Fruit fly (Drosophila melanogaster): ENCODE data around the gene CG8312.

Gene CG8312

DNA sequence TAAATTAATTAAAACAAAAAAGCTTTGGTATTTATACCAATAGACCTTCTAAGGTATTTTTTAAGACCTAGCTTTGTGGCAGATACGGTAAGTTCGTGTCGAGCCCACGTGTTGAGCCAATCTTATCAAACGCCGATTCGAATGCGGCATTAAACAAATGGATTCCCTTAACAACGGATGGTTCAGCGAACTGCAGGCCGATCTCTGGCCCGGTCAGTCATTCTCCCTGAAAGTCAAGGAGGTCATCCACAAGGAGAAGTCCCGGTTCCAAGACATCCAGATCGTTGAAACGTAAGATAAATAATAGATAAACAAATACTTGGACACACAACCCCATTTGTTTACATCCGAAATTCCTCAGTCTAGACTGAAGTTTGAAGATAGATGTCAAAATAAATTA is 40.5 kb downstream of the CG8312 start, which contains the start of gene SpdS:
Gene SpdS (plus strand): TSS at position 78 of the 400 bp plus-strand sequence.
- no peak for TF ChIP-seq foxo (GFP tag; optimal IDR thresholded peaks at IDR 0.05)
- TF ChIP-seq Hnf4 (GFP tag; optimal IDR thresholded peaks at IDR 0.05) = no peak
- no peak for TF ChIP-seq lola (GFP tag; optimal IDR thresholded peaks at IDR 0.05)
- no peak for TF ChIP-seq Rel (GFP tag; optimal IDR thresholded peaks at IDR 0.05)
- TF ChIP-seq Rel (tag; optimal IDR thresholded peaks at IDR 0.05) = peak; percentile 48
- TF ChIP-seq Hr83 (GFP tag; optimal IDR thresholded peaks at IDR 0.05; ENCODE audit: poor library complexity, severe bottlenecking) = no peak
- TF ChIP-seq psq (GFP tag; optimal IDR thresholded peaks at IDR 0.05) = no peak
- no peak for TF ChIP-seq usp (GFP tag; optimal IDR thresholded peaks at IDR 0.05)

DNA sequence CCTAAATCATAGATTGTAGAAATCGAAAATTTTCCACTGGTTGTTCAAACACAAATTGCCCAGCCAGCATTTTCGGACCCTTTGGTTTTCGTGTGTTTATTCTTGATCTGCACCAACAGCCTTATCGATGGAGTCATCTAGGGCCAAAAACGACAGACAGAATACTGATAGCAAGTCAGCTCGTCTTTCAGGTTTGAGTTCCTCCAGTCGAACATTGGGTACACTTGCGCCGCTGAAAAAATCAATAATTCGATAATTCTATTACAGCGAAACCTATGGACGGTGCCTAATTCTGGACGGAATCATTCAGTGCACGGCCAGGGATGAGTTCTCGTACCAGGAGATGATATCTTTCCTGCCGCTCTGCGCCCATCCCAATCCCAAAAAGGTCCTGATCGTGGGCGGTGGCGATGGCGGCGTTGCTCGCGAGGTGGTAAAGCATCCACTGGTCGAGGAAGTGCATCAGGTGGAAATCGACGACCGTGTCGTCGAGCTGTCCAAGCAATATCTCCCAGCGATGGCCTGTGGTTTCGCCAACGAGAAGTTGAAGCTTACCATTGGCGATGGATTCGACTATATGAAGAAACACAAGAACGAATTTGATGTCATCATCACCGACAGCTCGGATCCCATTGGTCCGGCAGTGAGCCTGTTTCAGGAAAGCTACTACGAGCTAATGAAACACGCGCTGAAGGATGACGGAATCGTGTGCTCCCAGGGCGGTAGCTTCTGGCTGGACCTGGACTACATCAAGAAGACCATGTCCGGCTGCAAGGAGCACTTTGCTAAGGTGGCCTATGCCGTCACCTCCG is 41.2 kb downstream of the CG8312 start:
- no peak for TF ChIP-seq sv (GFP tag; optimal IDR thresholded peaks at IDR 0.05)
- no peak for TF ChIP-seq dmrt93B (GFP tag; optimal IDR thresholded peaks at IDR 0.05)
- no peak for TF ChIP-seq Jra (GFP tag; optimal IDR thresholded peaks at IDR 0.05)
- TF ChIP-seq Dfd (GFP tag; optimal IDR thresholded peaks at IDR 0.05) = no peak
- TF ChIP-seq brk (GFP tag; optimal IDR thresholded peaks at IDR 0.05) = no peak

DNA sequence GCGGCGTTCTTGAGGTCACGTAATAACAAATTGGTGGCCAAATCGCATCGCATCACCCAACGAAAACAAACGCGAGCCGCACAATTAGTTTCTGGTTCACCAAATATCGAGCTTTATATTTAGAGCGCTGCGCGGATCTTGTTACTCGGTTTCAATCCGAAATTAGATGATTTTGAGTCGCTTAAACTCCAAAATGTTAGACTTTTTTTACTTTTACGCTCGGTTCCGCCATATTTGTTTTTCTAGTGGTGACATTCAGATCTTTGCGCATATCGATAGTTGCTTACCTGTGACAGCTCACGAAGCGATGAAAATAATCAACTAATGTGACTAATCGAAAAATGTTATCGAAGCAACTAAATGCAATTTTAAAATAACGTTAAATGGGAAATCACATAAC is 46.3 kb downstream of the CG8312 start, which contains the start of gene Scm:
Gene Scm (minus strand): TSS at position 251 of the 400 bp plus-strand sequence.
- no peak for TF ChIP-seq Abd-B (GFP tag; optimal IDR thresholded peaks at IDR 0.05)
- no peak for TF ChIP-seq Sp1 (GFP tag; optimal IDR thresholded peaks at IDR 0.05)
- no peak for TF ChIP-seq brk (GFP tag; optimal IDR thresholded peaks at IDR 0.05)
- peak; percentile 48 for TF ChIP-seq rgr (GFP tag; optimal IDR thresholded peaks at IDR 0.05)
- TF ChIP-seq N (GFP tag; optimal IDR thresholded peaks at IDR 0.05) = no peak
- no peak for TF ChIP-seq dmrt93B (GFP tag; optimal IDR thresholded peaks at IDR 0.05)
- no peak for TF ChIP-seq Rel (GFP tag; optimal IDR thresholded peaks at IDR 0.05)
- TF ChIP-seq Rel (tag; optimal IDR thresholded peaks at IDR 0.05) = peak; percentile 94

DNA sequence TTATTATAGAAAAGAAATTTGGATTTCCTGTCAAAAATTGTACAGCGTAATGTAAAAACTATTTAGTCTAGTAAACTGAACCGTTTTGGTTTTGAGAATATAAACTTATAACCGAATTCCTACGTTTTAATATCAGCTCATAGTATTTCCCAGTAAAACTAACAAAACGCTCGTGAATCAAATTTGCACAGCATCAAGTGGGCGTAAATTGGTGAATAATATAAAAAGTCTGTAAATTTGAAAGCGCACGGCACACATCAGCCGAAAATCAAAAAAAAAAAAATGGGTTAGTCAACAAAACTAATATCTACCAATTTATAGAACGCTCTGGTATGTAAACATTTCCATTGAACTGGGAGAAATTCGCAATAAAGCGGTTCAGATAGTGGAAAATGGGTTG is 46.8 kb downstream of the CG8312 start, which contains the start of gene Dh44:
Gene Dh44 (plus strand): TSS at position 301 of the 400 bp plus-strand sequence.
- TF ChIP-seq Mio (GFP tag; optimal IDR thresholded peaks at IDR 0.05) = no peak
- no peak for TF ChIP-seq CG32264 (GFP tag; optimal IDR thresholded peaks at IDR 0.05)
- no peak for TF ChIP-seq N (GFP tag; optimal IDR thresholded peaks at IDR 0.05)
- TF ChIP-seq jim (GFP tag; optimal IDR thresholded peaks at IDR 0.05) = no peak
- TF ChIP-seq CrebA (GFP tag; optimal IDR thresholded peaks at IDR 0.05; ENCODE audit: borderline replicate concordance) = no peak
- no peak for TF ChIP-seq Rel (GFP tag; optimal IDR thresholded peaks at IDR 0.05)
- TF ChIP-seq Rel (tag; optimal IDR thresholded peaks at IDR 0.05) = no peak

DNA sequence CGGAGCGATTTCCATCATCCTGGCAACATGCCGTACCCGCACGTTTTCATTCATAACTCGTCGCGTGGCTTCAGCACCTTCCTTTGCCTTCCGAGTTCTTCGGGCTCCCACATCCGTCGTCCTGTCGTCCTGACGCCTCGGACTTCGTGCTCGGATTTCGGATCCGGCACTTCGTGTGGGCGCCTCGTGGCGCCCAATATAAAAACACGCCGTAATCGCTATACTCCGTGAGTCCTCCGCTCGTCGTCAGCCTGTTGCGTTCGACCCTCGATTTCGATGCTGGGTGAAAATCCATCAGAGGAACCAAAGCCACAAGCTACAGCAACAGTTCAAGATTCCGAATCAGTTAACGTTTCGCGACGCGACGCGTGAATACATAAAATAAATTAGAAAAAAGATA is 49.2 kb downstream of the CG8312 start:
- TF ChIP-seq h (GFP tag; optimal IDR thresholded peaks at IDR 0.05) (no peak), jim (GFP tag; optimal IDR thresholded peaks at IDR 0.05) (no peak), Vsx2 (GFP tag; optimal IDR thresholded peaks at IDR 0.05; ENCODE audit: partially characterized antibody) (no peak), Hr83 (GFP tag; optimal IDR thresholded peaks at IDR 0.05; ENCODE audit: poor library complexity, severe bottlenecking) (no peak), GATAd (GFP tag; optimal IDR thresholded peaks at IDR 0.05) (no peak), fru (GFP tag; optimal IDR thresholded peaks at IDR 0.05) (no peak), brk (GFP tag; optimal IDR thresholded peaks at IDR 0.05) (no peak), CG32264 (GFP tag; optimal IDR thresholded peaks at IDR 0.05) (no peak), lola (GFP tag; optimal IDR thresholded peaks at IDR 0.05) (no peak), Hr78 (GFP tag; optimal IDR thresholded peaks at IDR 0.05) (no peak), Rel (GFP tag; optimal IDR thresholded peaks at IDR 0.05) (no peak), Rel (tag; optimal IDR thresholded peaks at IDR 0.05) (no peak), psq (GFP tag; optimal IDR thresholded peaks at IDR 0.05) (no peak), Sp1 (GFP tag; optimal IDR thresholded peaks at IDR 0.05) (no peak), CG9705 (GFP tag; optimal IDR thresholded peaks at IDR 0.05) (no peak), br (GFP tag; optimal IDR thresholded peaks at IDR 0.05) (no peak), dl (GFP tag; optimal IDR thresholded peaks at IDR 0.05; ENCODE audit: insufficient read depth in 1 of 2, partially characterized antibody in 2 of 2) (no peak), sage (GFP tag; optimal IDR thresholded peaks at IDR 0.05) (no peak)

Measured in whole organism, wandering third instar larva.